ENCODE assay signal across 4 fruit fly cellular contexts in the genomic region with DNA sequence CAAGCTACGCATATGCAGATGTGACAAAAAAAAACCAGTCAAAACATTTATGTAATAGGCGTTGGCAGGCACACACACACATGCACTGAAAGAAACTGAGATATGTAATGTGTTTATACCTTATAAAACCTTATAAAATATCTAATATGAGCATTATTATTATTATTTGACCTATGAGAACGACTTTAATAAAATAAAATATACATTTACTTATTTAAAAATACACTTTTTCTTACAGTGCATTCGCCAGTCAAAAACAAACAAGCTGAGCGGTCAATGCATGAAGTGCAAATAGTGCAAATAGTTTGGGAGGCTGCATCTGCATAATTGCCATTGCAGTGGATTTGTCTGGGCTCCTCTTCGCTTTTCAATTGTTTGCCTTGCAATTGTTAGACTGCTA.
TF ChIP-seq lines count a peak whose summit lies in the region.

No protein-coding gene starts in this region.

TF ChIP-seq in whole organism, adult, 20 proteins besides CTCF, POLR2A, EP300 and RAD21 (continued from another document):
- TF ChIP-seq cnc (optimal IDR thresholded peaks at IDR 0.05; lab: Kevin White, UChicago) (no peak), CG1620 (GFP tag; optimal IDR thresholded peaks at IDR 0.05; lab: Kevin White, UChicago) (no peak)

TF ChIP-seq in whole organism, embryonic, 481 proteins besides CTCF, POLR2A, EP300 and RAD21 (continued from another document and continues in another):
- TF ChIP-seq Nf-YB (GFP tag; optimal IDR thresholded peaks at IDR 0.05; lab: Kevin White, UChicago) (peak; percentile 51), scrt (GFP tag; optimal IDR thresholded peaks at IDR 0.05; lab: Kevin White, UChicago) (peak; percentile 31), oc (tag; optimal IDR thresholded peaks at IDR 0.05; lab: Kevin White, UChicago) (peak; percentile 64), cwo (GFP tag; optimal IDR thresholded peaks at IDR 0.05; lab: Kevin White, UChicago) (peak; percentile 35), Atf6 (GFP tag; IDR thresholded peaks at IDR 0.05; lab: Robert Waterston, UW) (peak; percentile 57; the same call in 1 of the 2 replicates), CG17568 (GFP tag; optimal IDR thresholded peaks at IDR 0.05; lab: Kevin White, UChicago) (peak; percentile 74), CG10462 (GFP tag; optimal IDR thresholded peaks at IDR 0.05; lab: Kevin White, UChicago) (peak; percentile 64), H15 (GFP tag; IDR thresholded peaks at IDR 0.05; lab: Robert Waterston, UW) (peak; percentile 65; the same call in 1 of the 3 replicates), lilli (GFP tag; optimal IDR thresholded peaks at IDR 0.05; lab: Kevin White, UChicago) (peak; percentile 17), sqz (GFP tag; optimal IDR thresholded peaks at IDR 0.05; lab: Kevin White, UChicago) (peak; percentile 64), CG13424 (tag; optimal IDR thresholded peaks at IDR 0.05; lab: Kevin White, UChicago) (peak; percentile 89), CG1602 (GFP tag; optimal IDR thresholded peaks at IDR 0.05; lab: Kevin White, UChicago) (peak; percentile 47), zen (tag; optimal IDR thresholded peaks at IDR 0.05; lab: Kevin White, UChicago) (peak; percentile 55), CG10654 (GFP tag; optimal IDR thresholded peaks at IDR 0.05; lab: Kevin White, UChicago) (peak; percentile 53), her (GFP tag; optimal IDR thresholded peaks at IDR 0.05; lab: Kevin White, UChicago) (no peak), jing (GFP tag; optimal IDR thresholded peaks at IDR 0.05; lab: Kevin White, UChicago) (peak; percentile 56), ken (GFP tag; IDR thresholded peaks at IDR 0.05; lab: Robert Waterston, UW) (peak; percentile 68; the same call in 1 of the 3 replicates), HHEX (GFP tag; optimal IDR thresholded peaks at IDR 0.05; lab: Kevin White, UChicago) (peak; percentile 74), PHDP (tag; optimal IDR thresholded peaks at IDR 0.05; lab: Kevin White, UChicago) (peak; percentile 87), Sry-β (GFP tag; optimal IDR thresholded peaks at IDR 0.05; lab: Kevin White, UChicago) (no peak), CG15011 (GFP tag; optimal IDR thresholded peaks at IDR 0.05; lab: Kevin White, UChicago) (peak; percentile 30), Xbp1 (GFP tag; optimal IDR thresholded peaks at IDR 0.05; lab: Kevin White, UChicago) (peak; percentile 77), CG6683 (GFP tag; optimal IDR thresholded peaks at IDR 0.05; lab: Kevin White, UChicago) (peak; percentile 5), hkb (optimal IDR thresholded peaks at IDR 0.05; lab: Kevin White, UChicago) (no peak), hkb (GFP tag; IDR thresholded peaks at IDR 0.05; lab: Robert Waterston, UW) (peak; percentile 94), CG9727 (GFP tag; optimal IDR thresholded peaks at IDR 0.05; lab: Kevin White, UChicago) (peak; percentile 35), CG17359 (tag; optimal IDR thresholded peaks at IDR 0.05; lab: Kevin White, UChicago) (peak; percentile 91), CG4707 (GFP tag; optimal IDR thresholded peaks at IDR 0.05; lab: Kevin White, UChicago) (peak; percentile 27), CG11696 (GFP tag; IDR thresholded peaks at IDR 0.05; lab: Robert Waterston, UW) (peak; percentile 24; the same call in 1 of the 2 replicates), CG8359 (GFP tag; optimal IDR thresholded peaks at IDR 0.05; lab: Kevin White, UChicago; ENCODE audit: borderline replicate concordance) (peak; percentile 20), so (GFP tag; IDR thresholded peaks at IDR 0.05; lab: Robert Waterston, UW) (peak; percentile 74; the same call in 2 of the 3 replicates), Six4 (GFP tag; optimal IDR thresholded peaks at IDR 0.05; lab: Kevin White, UChicago) (peak; percentile 50), Hsf (GFP tag; optimal IDR thresholded peaks at IDR 0.05; lab: Kevin White, UChicago) (peak; percentile 47), CG2889 (GFP tag; IDR thresholded peaks at IDR 0.05; lab: Robert Waterston, UW) (peak; percentile 47; the same call in 1 of the 3 replicates), HLH3B (GFP tag; IDR thresholded peaks at IDR 0.05; lab: Robert Waterston, UW) (peak; percentile 88), CG11723 (GFP tag; optimal IDR thresholded peaks at IDR 0.05; lab: Kevin White, UChicago) (peak; percentile 50), zfh1 (GFP tag; IDR thresholded peaks at IDR 0.05; lab: Robert Waterston, UW) (peak; percentile 67), CG10267 (tag; optimal IDR thresholded peaks at IDR 0.05; lab: Kevin White, UChicago) (peak; percentile 63), esg (GFP tag; conservative IDR thresholded peaks at IDR 0.05; lab: Robert Waterston, UW) (peak; percentile 75), CG12219 (GFP tag; optimal IDR thresholded peaks at IDR 0.05; lab: Kevin White, UChicago) (peak; percentile 67)

TF ChIP-seq in whole organism, prepupa, 60 proteins besides CTCF, POLR2A, EP300 and RAD21 (continued from another document):
- TF ChIP-seq cyc (GFP tag; optimal IDR thresholded peaks at IDR 0.05; lab: Kevin White, UChicago) = peak; percentile 10
- peak; percentile 36 for TF ChIP-seq fkh (GFP tag; optimal IDR thresholded peaks at IDR 0.05; lab: Kevin White, UChicago)
- TF ChIP-seq CG3919 (GFP tag; optimal IDR thresholded peaks at IDR 0.05; lab: Kevin White, UChicago) = peak; percentile 49
- peak; percentile 24 for TF ChIP-seq CG4318 (GFP tag; optimal IDR thresholded peaks at IDR 0.05; lab: Kevin White, UChicago)
- TF ChIP-seq CG6854 (GFP tag; optimal IDR thresholded peaks at IDR 0.05; lab: Kevin White, UChicago) = no peak
- TF ChIP-seq Sox15 (GFP tag; optimal IDR thresholded peaks at IDR 0.05; lab: Kevin White, UChicago) = peak; percentile 20
- TF ChIP-seq Smox (GFP tag; optimal IDR thresholded peaks at IDR 0.05; lab: Kevin White, UChicago) = peak; percentile 11
- TF ChIP-seq CG11902 (GFP tag; optimal IDR thresholded peaks at IDR 0.05; lab: Kevin White, UChicago) = no peak
- no peak for TF ChIP-seq Met (GFP tag; optimal IDR thresholded peaks at IDR 0.05; lab: Kevin White, UChicago)
- TF ChIP-seq CG11294 (GFP tag; IDR thresholded peaks at IDR 0.05; lab: Robert Waterston, UW) = peak; percentile 66
- no peak for TF ChIP-seq lz (GFP tag; optimal IDR thresholded peaks at IDR 0.05; lab: Kevin White, UChicago)
- no peak for TF ChIP-seq spab (GFP tag; optimal IDR thresholded peaks at IDR 0.05; lab: Kevin White, UChicago)
- peak; percentile 30 for TF ChIP-seq CG34406 (GFP tag; optimal IDR thresholded peaks at IDR 0.05; lab: Kevin White, UChicago)
- peak; percentile 76 for TF ChIP-seq Hr4 (GFP tag; optimal IDR thresholded peaks at IDR 0.05; lab: Kevin White, UChicago)
- TF ChIP-seq Lpt (GFP tag; optimal IDR thresholded peaks at IDR 0.05; lab: Kevin White, UChicago) = peak; percentile 20
- peak; percentile 20 for TF ChIP-seq CG6792 (GFP tag; optimal IDR thresholded peaks at IDR 0.05; lab: Kevin White, UChicago)
- TF ChIP-seq eg (GFP tag; IDR thresholded peaks at IDR 0.05; lab: Robert Waterston, UW) = peak; percentile 91
- no peak for TF ChIP-seq CG3032 (tag; optimal IDR thresholded peaks at IDR 0.05; lab: Kevin White, UChicago)
- TF ChIP-seq ss (GFP tag; optimal IDR thresholded peaks at IDR 0.05; lab: Kevin White, UChicago) = no peak
- TF ChIP-seq CG9139 (GFP tag; optimal IDR thresholded peaks at IDR 0.05; lab: Kevin White, UChicago) = no peak
- no peak for TF ChIP-seq dsx (GFP tag; optimal IDR thresholded peaks at IDR 0.05; lab: Kevin White, UChicago; ENCODE audit: poor library complexity, severe bottlenecking)
- peak; percentile 87 for TF ChIP-seq CG8119 (GFP tag; IDR thresholded peaks at IDR 0.05; lab: Robert Waterston, UW)
- peak; percentile 65; the same call in 1 of the 2 replicates for TF ChIP-seq Gug (GFP tag; IDR thresholded peaks at IDR 0.05; lab: Robert Waterston, UW)
- peak; percentile 43 for TF ChIP-seq CG10631 (GFP tag; optimal IDR thresholded peaks at IDR 0.05; lab: Kevin White, UChicago)
- peak; percentile 75; the same call in 2 of the 3 replicates for TF ChIP-seq CG6163 (GFP tag; IDR thresholded peaks at IDR 0.05; lab: Robert Waterston, UW)
- TF ChIP-seq topi (GFP tag; optimal IDR thresholded peaks at IDR 0.05; lab: Kevin White, UChicago) = no peak
- TF ChIP-seq Sox14 (GFP tag; optimal IDR thresholded peaks at IDR 0.05; lab: Kevin White, UChicago) = no peak
- no peak for TF ChIP-seq CG8319 (GFP tag; optimal IDR thresholded peaks at IDR 0.05; lab: Kevin White, UChicago)
- no peak for TF ChIP-seq acj6 (GFP tag; optimal IDR thresholded peaks at IDR 0.05; lab: Kevin White, UChicago)
- peak; percentile 17 for TF ChIP-seq CG16779 (tag; optimal IDR thresholded peaks at IDR 0.05; lab: Kevin White, UChicago)
- TF ChIP-seq CG6276 (GFP tag; optimal IDR thresholded peaks at IDR 0.05; lab: Kevin White, UChicago) = peak; percentile 86
- TF ChIP-seq fd85E (GFP tag; optimal IDR thresholded peaks at IDR 0.05; lab: Kevin White, UChicago) = no peak
- TF ChIP-seq Eip78C (GFP tag; lab: Kevin White, UChicago) = peak; percentile 89
- TF ChIP-seq achi (GFP tag; optimal IDR thresholded peaks at IDR 0.05; lab: Kevin White, UChicago) = peak; percentile 51
- peak; percentile 20 for TF ChIP-seq CG8632 (GFP tag; optimal IDR thresholded peaks at IDR 0.05; lab: Kevin White, UChicago)

TF ChIP-seq in whole organism, pupa, 21 proteins besides CTCF, POLR2A, EP300 and RAD21 (continued from another document):
- TF ChIP-seq CG13204 (GFP tag; optimal IDR thresholded peaks at IDR 0.05; lab: Kevin White, UChicago) (no peak), D1 (tag; optimal IDR thresholded peaks at IDR 0.05; lab: Kevin White, UChicago) (no peak)
